Fruit fly (Drosophila melanogaster) whole organism, adult: Measurements from ENCODE around the gene Eip74EF.

ENCODE experiments used
- CG7045 ChIP-seq: fragments of 200-800 bp; sonication (Bioruptor generic); optimal IDR thresholded peaks from 2 replicates; lab custom pipeline; 2017; ENCODE audit warnings: missing biosample characterization, mild to moderate bottlenecking, missing genetic modification characterization
- cic ChIP-seq: fragments of 200-800 bp; sonication (Bioruptor generic); optimal IDR thresholded peaks from 2 replicates; lab custom pipeline; 2017; ENCODE audit warnings: missing biosample characterization, mild to moderate bottlenecking, missing genetic modification characterization, moderate library complexity
- kay ChIP-seq: fragments of 200-800 bp; sonication (Bioruptor generic); peaks from one replicate; lab custom pipeline; 2016; ENCODE audit warnings: missing biosample characterization, missing genetic modification characterization, borderline replicate concordance
- tj ChIP-seq: fragments of 200-800 bp; sonication (Bioruptor generic); optimal IDR thresholded peaks from 3 replicates; lab custom pipeline; 2017; ENCODE audit warnings: missing biosample characterization, mild to moderate bottlenecking, missing genetic modification characterization, moderate library complexity
- toe ChIP-seq: fragments of 200-800 bp; sonication (Bioruptor generic); optimal IDR thresholded peaks from 2 replicates; lab custom pipeline; 2016; ENCODE audit warnings: missing biosample characterization, missing genetic modification characterization

- TF ChIP-seq toe (GFP tag; lab: Kevin White, UChicago), result no peak
- no peak for TF ChIP-seq kay
- TF ChIP-seq cic (GFP tag; lab: Kevin White, UChicago), result no peak
- no peak for TF ChIP-seq CG7045 (GFP tag; lab: Kevin White, UChicago)
- no peak for TF ChIP-seq tj (GFP tag; lab: Kevin White, UChicago)
Measured at dm6 chr3L:17588686-17589085, 30.4 kb downstream of the Eip74EF start.
